Worm (Caenorhabditis elegans) whole organism, L3 larva: ENCODE results near the gene C27F2.4.

Experiments used
- R02D3.7 ChIP-seq: fragments of 150-350 bp; optimal IDR thresholded peaks from 2 replicates; lab custom pipeline; 2014; ENCODE audit warnings: missing biosample characterization, missing genetic modification characterization
- ZK546.5 ChIP-seq: sonication (generic microtip); optimal IDR thresholded peaks from 2 replicates; lab custom pipeline; 2017; ENCODE audit warnings: missing biosample characterization, missing genetic modification characterization
- ama-1 ChIP-seq: fragments of 150-350 bp; optimal IDR thresholded peaks from 2 replicates; lab custom pipeline; 2018
- ceh-16 ChIP-seq: sonication (generic microtip); optimal IDR thresholded peaks from 2 replicates; lab custom pipeline; 2017; ENCODE audit warnings: missing biosample characterization, missing genetic modification characterization
- ceh-28 ChIP-seq: fragments of 150-350 bp; optimal IDR thresholded peaks from 2 replicates; lab custom pipeline; 2014; ENCODE audit warnings: missing biosample characterization, missing genetic modification reagents, missing genetic modification characterization
- ceh-82 ChIP-seq: fragments of 150-350 bp; optimal IDR thresholded peaks from 2 replicates; lab custom pipeline; 2014; ENCODE audit warnings: missing biosample characterization, missing genetic modification characterization
- ceh-9 ChIP-seq: sonication (generic microtip); optimal IDR thresholded peaks from 2 replicates; lab custom pipeline; 2018; ENCODE audit warnings: missing biosample characterization, missing genetic modification characterization
- eor-1 ChIP-seq, 2 experiments: fragments of 150-350 bp; optimal IDR thresholded peaks; 2 replicates each; lab custom pipeline; 2014 to 2018; ENCODE audit warnings: missing biosample characterization in 2 of 2, missing genetic modification characterization in 2 of 2
- fos-1 ChIP-seq: fragments of 150-350 bp; optimal IDR thresholded peaks from 2 replicates; lab custom pipeline; 2014; ENCODE audit warnings: missing biosample characterization, missing genetic modification characterization
- jun-1 ChIP-seq: fragments of 150-350 bp; optimal IDR thresholded peaks from 2 replicates; lab custom pipeline; 2014; ENCODE audit warnings: missing biosample characterization, missing genetic modification reagents, missing genetic modification characterization
- lin-15B ChIP-seq: fragments of 150-350 bp; optimal IDR thresholded peaks from 2 replicates; lab custom pipeline; 2014; ENCODE audit warnings: missing biosample characterization, missing genetic modification characterization
- lin-39 ChIP-seq: fragments of 150-350 bp; optimal IDR thresholded peaks from 2 replicates; lab custom pipeline; 2018; ENCODE audit warnings: missing biosample characterization, missing genetic modification reagents, missing genetic modification characterization
- lsy-12 ChIP-seq: sonication (generic microtip); optimal IDR thresholded peaks from 2 replicates; lab custom pipeline; 2016; ENCODE audit warnings: mild to moderate bottlenecking, missing genetic modification characterization, missing compliant biosample characterization
- mdl-1 ChIP-seq: fragments of 150-350 bp; optimal IDR thresholded peaks from 2 replicates; lab custom pipeline; 2014; ENCODE audit warnings: missing biosample characterization, missing genetic modification characterization
- mml-1 ChIP-seq: fragments of 150-350 bp; sonication (generic microtip); optimal IDR thresholded peaks from 3 replicates; lab custom pipeline; 2014; ENCODE audit warnings: missing biosample characterization, missing genetic modification characterization
- nfya-1 ChIP-seq: sonication (generic microtip); optimal IDR thresholded peaks from 2 replicates; lab custom pipeline; 2017; ENCODE audit warnings: missing genetic modification characterization, mild to moderate bottlenecking, missing compliant biosample characterization, antibody characterized with exemption, moderate library complexity; ENCODE audit not compliant: insufficient read depth
- nhr-11 ChIP-seq: fragments of 150-350 bp; optimal IDR thresholded peaks from 2 replicates; lab custom pipeline; 2014; ENCODE audit warnings: missing biosample characterization, missing genetic modification characterization
- nhr-12 ChIP-seq: fragments of 150-350 bp; optimal IDR thresholded peaks from 2 replicates; lab custom pipeline; 2014; ENCODE audit warnings: missing biosample characterization, missing genetic modification characterization
- nhr-23 ChIP-seq: fragments of 150-350 bp; optimal IDR thresholded peaks from 2 replicates; lab custom pipeline; 2014; ENCODE audit warnings: missing biosample characterization, missing genetic modification reagents, missing genetic modification characterization
- nhr-25 ChIP-seq: sonication (generic microtip); optimal IDR thresholded peaks from 2 replicates; lab custom pipeline; 2017; ENCODE audit warnings: missing biosample characterization, missing genetic modification characterization
- nhr-67 ChIP-seq: fragments of 150-350 bp; optimal IDR thresholded peaks from 2 replicates; lab custom pipeline; 2014; ENCODE audit warnings: missing biosample characterization, missing genetic modification characterization
- nhr-76 ChIP-seq: fragments of 150-350 bp; sonication (generic microtip); optimal IDR thresholded peaks from 5 replicates; lab custom pipeline; 2014; ENCODE audit warnings: missing biosample characterization, missing genetic modification characterization
- pha-4 ChIP-seq: fragments of 150-350 bp; optimal IDR thresholded peaks from 2 replicates; lab custom pipeline; 2014; ENCODE audit warnings: missing biosample characterization, missing genetic modification reagents, missing genetic modification characterization
- pqm-1 ChIP-seq: fragments of 150-350 bp; optimal IDR thresholded peaks from 2 replicates; lab custom pipeline; 2017; ENCODE audit warnings: missing biosample characterization, missing genetic modification characterization, inconsistent platforms
- sea-2 ChIP-seq: fragments of 150-350 bp; sonication (generic microtip); optimal IDR thresholded peaks from 4 replicates; lab custom pipeline; 2014; ENCODE audit warnings: missing biosample characterization, missing genetic modification reagents, missing genetic modification characterization
- skn-1 ChIP-seq: fragments of 150-350 bp; optimal IDR thresholded peaks from 2 replicates; lab custom pipeline; 2014; ENCODE audit warnings: missing biosample characterization, missing genetic modification characterization
- snpc-4 ChIP-seq: fragments of 150-350 bp; optimal IDR thresholded peaks from 2 replicates; lab custom pipeline; 2014; ENCODE audit warnings: missing biosample characterization, missing genetic modification characterization
- tbx-2 ChIP-seq: sonication (generic microtip); optimal IDR thresholded peaks from 2 replicates; lab custom pipeline; 2016; ENCODE audit warnings: mild to moderate bottlenecking, missing genetic modification characterization, missing compliant biosample characterization
- zag-1 ChIP-seq: fragments of 150-350 bp; optimal IDR thresholded peaks from 2 replicates; lab custom pipeline; 2014; ENCODE audit warnings: missing biosample characterization, missing genetic modification characterization
- ztf-4 ChIP-seq: fragments of 150-350 bp; optimal IDR thresholded peaks from 2 replicates; lab custom pipeline; 2014; ENCODE audit warnings: missing biosample characterization, missing genetic modification characterization

The C27F2.4 gene

DNA sequence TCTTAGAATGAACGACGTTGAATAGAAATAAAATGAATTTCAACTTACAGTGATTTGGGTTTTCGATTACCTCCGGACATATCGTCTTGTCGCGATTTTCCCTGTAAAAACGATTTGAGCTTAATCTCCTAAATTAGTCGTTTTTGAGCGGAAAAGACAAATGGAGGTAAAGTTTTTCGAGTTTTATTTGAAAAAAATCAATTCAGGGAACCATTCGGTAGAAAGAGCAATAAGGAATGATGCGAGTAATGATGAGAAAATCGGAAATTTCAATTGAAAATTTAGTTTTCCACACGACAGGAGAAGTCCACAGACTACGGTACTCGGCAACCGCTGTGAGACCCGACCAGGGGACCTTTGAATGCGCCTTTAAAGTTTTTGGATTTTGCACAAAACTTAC, 42.1 kb upstream of the C27F2.4 start, which contains the start of gene R144.10:
Gene R144.10, minus strand, starts transcription at position 101 of the 400 bp plus-strand sequence.
- TF ChIP-seq mdl-1 (tag; lab: Kevin White, UChicago): no peak
- TF ChIP-seq tbx-2 (tag; lab: Kevin White, UChicago): no peak
- TF ChIP-seq nhr-76 (tag; lab: Kevin White, UChicago): no peak
- TF ChIP-seq ztf-4 (tag; lab: Kevin White, UChicago): no peak
- TF ChIP-seq zag-1: no peak
- no peak for TF ChIP-seq ceh-16 (tag; lab: Kevin White, UChicago)
- TF ChIP-seq ZK546.5 (tag; lab: Kevin White, UChicago): no peak
- TF ChIP-seq pha-4 (tag; lab: Kevin White, UChicago): no peak
- no peak for TF ChIP-seq lin-15B (tag; lab: Kevin White, UChicago)
- TF ChIP-seq ama-1: no peak
- TF ChIP-seq nhr-25 (tag; lab: Kevin White, UChicago): no peak
- TF ChIP-seq nhr-67 (tag; lab: Kevin White, UChicago): no peak
- no peak for TF ChIP-seq lsy-12 (tag; lab: Kevin White, UChicago)
- TF ChIP-seq nhr-12: no peak
- TF ChIP-seq R02D3.7 (tag; lab: Kevin White, UChicago): no peak
- no peak for TF ChIP-seq pqm-1 (tag; lab: Kevin White, UChicago)
- no peak for TF ChIP-seq nhr-23 (tag; lab: Kevin White, UChicago)
- TF ChIP-seq jun-1: no peak

DNA sequence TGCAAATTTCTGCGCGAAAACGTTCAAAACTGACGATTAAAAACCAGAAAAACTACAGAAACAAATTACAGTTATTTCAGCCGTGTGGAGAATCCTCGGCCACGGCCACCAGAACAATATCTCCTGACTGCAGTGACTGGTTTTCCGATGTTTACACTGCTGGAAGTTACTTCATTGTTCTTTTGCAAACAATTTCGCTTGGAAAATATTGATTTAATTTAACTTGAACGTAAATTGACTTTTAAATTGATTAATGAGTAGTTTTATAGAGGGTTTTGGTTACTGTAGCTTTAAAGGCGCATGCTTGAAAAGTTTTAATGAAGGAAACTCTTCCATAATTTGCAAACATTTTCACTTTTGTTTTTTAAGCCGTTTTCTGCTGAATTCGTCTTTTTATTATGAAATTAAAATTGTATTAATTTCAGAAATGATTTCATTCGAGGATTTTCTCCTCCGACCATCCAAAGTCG, 38.9 kb upstream of the C27F2.4 start, which contains the start of gene smcr-8:
Gene smcr-8, plus strand, starts transcription at position 420 of the 470 bp plus-strand sequence.
- TF ChIP-seq ceh-9 (tag; lab: Kevin White, UChicago): no peak
- no peak for TF ChIP-seq skn-1 (tag; lab: Kevin White, UChicago)
- TF ChIP-seq pqm-1 (tag; lab: Kevin White, UChicago): no peak
- TF ChIP-seq snpc-4 (tag; lab: Kevin White, UChicago): peak; percentile 2
- peak; percentile 5 for TF ChIP-seq nfya-1 (tag; lab: Kevin White, UChicago)

DNA sequence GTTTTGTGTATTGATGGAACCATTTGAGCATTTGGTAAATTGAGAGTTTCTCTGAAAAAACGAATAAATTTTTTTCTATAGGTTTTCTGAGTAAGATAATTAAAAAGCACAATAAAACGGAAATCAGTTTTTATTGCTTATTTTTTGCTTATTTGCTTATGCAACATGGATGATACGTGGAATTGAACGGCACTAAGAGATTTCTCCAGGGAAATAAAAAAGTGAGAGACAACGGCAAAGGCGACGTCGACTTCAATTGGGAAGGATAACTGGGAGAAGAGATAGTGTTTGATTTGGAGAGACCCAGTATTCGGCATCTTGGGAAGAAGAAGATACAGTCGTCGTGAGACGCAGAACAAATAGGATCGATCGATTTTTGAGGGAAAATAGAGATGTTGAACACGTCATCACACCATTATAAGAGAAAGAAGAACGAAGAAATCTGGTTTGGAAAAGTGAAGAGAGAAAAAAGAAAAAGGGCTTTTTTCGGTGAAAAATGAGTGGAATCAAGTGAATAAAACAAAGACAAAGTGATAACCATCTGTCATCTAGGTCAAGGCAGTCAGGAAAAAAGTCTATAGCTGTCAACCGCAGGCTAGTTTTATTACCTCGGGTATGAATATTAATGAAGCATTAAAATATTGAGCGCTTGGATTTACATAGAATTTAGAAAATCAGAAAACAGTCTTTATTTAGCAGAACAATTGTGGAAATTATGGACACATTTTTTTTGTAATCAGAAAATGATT, 38.2 kb upstream of the C27F2.4 start, which contains the start of gene tmem-131:
Gene tmem-131, minus strand, starts transcription at position 51 of the 749 bp plus-strand sequence.
- TF ChIP-seq ceh-28 (tag; lab: Kevin White, UChicago) (peak; percentile 79), nhr-25 (tag; lab: Kevin White, UChicago) (peak; percentile 91), pqm-1 (tag; lab: Kevin White, UChicago) (no peak), nfya-1 (tag; lab: Kevin White, UChicago) (peak; percentile 36), nhr-23 (tag; lab: Kevin White, UChicago) (peak; percentile 83), nhr-76 (tag; lab: Kevin White, UChicago) (no peak)

DNA sequence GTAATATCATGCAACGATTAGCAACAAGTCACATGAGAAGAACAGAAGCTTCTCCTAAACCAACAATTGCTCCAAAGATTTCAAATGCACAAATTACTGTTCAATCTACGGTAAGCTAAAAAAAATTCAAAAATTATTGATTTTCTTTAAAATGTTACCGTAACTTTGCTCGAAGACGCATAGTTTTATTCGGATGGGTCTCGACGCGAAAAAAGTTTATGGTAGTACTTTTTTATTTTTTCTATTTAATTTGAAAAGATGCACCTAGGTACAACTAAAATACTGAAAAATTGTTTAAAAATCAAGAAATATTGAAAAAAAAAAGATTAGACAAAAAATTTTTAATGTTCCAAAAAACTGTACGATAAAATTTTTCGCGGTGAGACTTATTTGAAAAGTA, 27.6 kb upstream of the C27F2.4 start:
- TF ChIP-seq skn-1 (tag; lab: Kevin White, UChicago): no peak
- TF ChIP-seq sea-2 (GFP tag; lab: Kevin White, UChicago): no peak
- no peak for TF ChIP-seq mml-1 (tag; lab: Kevin White, UChicago)
- no peak for TF ChIP-seq snpc-4 (tag; lab: Kevin White, UChicago)
- no peak for TF ChIP-seq fos-1 (tag; lab: Kevin White, UChicago)
- TF ChIP-seq nhr-12: no peak
- no peak for TF ChIP-seq lsy-12 (tag; lab: Kevin White, UChicago)
- TF ChIP-seq ceh-82 (tag; lab: Kevin White, UChicago): no peak
- no peak for TF ChIP-seq nhr-11 (tag; lab: Kevin White, UChicago)
- no peak for TF ChIP-seq eor-1 (tag; optimal IDR thresholded peaks at IDR 0.05; lab: Kevin White, UChicago)
- TF ChIP-seq lin-39 (tag; lab: Kevin White, UChicago): no peak

DNA sequence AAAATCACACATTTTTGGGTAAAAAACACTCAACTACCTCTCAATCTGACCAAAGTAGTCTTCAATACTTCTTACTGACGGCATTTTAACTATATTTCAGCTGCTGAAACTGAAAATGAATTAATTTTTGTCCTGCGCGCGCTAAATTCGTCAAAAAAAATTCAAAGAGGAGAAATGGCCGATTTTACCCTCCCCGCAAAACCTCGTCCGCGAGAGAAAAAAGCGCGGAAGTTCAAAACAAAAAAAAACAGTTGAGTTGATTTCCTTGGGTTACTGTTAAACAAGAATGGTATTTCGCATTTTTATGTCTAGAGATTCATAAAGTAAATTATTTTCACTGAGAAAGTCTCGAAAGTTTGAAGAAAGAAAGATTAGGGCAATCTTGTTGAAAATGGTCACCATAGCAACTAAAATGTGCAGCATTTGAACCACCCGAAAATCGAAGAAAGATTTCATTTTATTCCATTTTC, 26.7 kb upstream of the C27F2.4 start, which contains the start of the genes C27F2.10 and wdr-60:
Gene C27F2.10, minus strand, starts transcription at position 109 of the 470 bp plus-strand sequence.
Gene wdr-60, plus strand, starts transcription at position 420 of the 470 bp plus-strand sequence.
- no peak for TF ChIP-seq ZK546.5 (tag; lab: Kevin White, UChicago)
- peak; percentile 1 for TF ChIP-seq nhr-23 (tag; lab: Kevin White, UChicago)
- TF ChIP-seq nfya-1 (tag; lab: Kevin White, UChicago): peak; percentile 55
- TF ChIP-seq lin-15B (tag; lab: Kevin White, UChicago): peak; percentile 44
